Worm (Caenorhabditis elegans) whole organism, early embryonic: ENCODE results near the gene Y69A2AR.51.

Experiments used
- B0310.2 ChIP-seq: sonication (generic microtip); optimal IDR thresholded peaks from 2 replicates; lab custom pipeline; 2016; ENCODE audit warnings: mild to moderate bottlenecking, missing genetic modification characterization, missing compliant biosample characterization
- F13C5.2 ChIP-seq: sonication (generic microtip); optimal IDR thresholded peaks from 2 replicates; lab custom pipeline; 2017; ENCODE audit warnings: mild to moderate bottlenecking, missing genetic modification characterization, inconsistent platforms, missing compliant biosample characterization
- aly-1 ChIP-seq: sonication (generic microtip); optimal IDR thresholded peaks from 2 replicates; lab custom pipeline; 2016; ENCODE audit warnings: missing genetic modification characterization, missing compliant biosample characterization
- ama-1 ChIP-seq: fragments of 150-350 bp; optimal IDR thresholded peaks from 2 replicates; lab custom pipeline; 2014
- ceh-13 ChIP-seq: fragments of 200-800 bp; sonication (Bioruptor generic); optimal IDR thresholded peaks from 2 replicates; lab custom pipeline; 2018; ENCODE audit warnings: mild to moderate bottlenecking, missing genetic modification characterization, missing compliant biosample characterization
- ceh-36 ChIP-seq: sonication (generic microtip); optimal IDR thresholded peaks from 2 replicates; lab custom pipeline; 2016; ENCODE audit warnings: missing genetic modification characterization, inconsistent platforms, missing compliant biosample characterization
- ets-7 ChIP-seq: sonication (generic microtip); optimal IDR thresholded peaks from 2 replicates; lab custom pipeline; 2016; ENCODE audit warnings: missing genotype, missing genetic modification characterization, missing compliant biosample characterization
- flt-1 ChIP-seq: fragments of 200-800 bp; sonication (Bioruptor generic); IDR thresholded peaks from 2 replicates; pipeline ENCODE4 v1.3.6; 2022; ENCODE audit warnings: missing genetic modification characterization, missing compliant biosample characterization
- hmbx-1 ChIP-seq: sonication (generic microtip); optimal IDR thresholded peaks from 2 replicates; lab custom pipeline; 2016; ENCODE audit warnings: mild to moderate bottlenecking, missing genetic modification characterization, missing compliant biosample characterization
- hmg-4 ChIP-seq: fragments of 200-800 bp; sonication (Bioruptor generic); optimal IDR thresholded peaks from 2 replicates; lab custom pipeline; 2018; ENCODE audit warnings: mild to moderate bottlenecking, missing genetic modification characterization, missing compliant biosample characterization
- hnd-1 ChIP-seq: sonication (generic microtip); optimal IDR thresholded peaks from 2 replicates; lab custom pipeline; 2016; ENCODE audit warnings: missing genetic modification characterization, missing compliant biosample characterization
- pes-1 ChIP-seq: fragments of 200-800 bp; sonication (Bioruptor generic); IDR thresholded peaks from 2 replicates; pipeline ENCODE4 v1.3.6; 2022; ENCODE audit warnings: missing genetic modification reagents, missing genetic modification characterization, missing compliant biosample characterization
- scrt-1 ChIP-seq: fragments of 200-800 bp; sonication (Bioruptor generic); IDR thresholded peaks from 2 replicates; pipeline ENCODE4 v1.3.6; 2022; ENCODE audit warnings: missing genetic modification characterization, missing compliant biosample characterization
- sea-1 ChIP-seq: fragments of 200-800 bp; sonication (Bioruptor generic); conservative IDR thresholded peaks from 2 replicates; pipeline ENCODE4 v1.3.6; 2022; ENCODE audit warnings: missing genetic modification characterization, missing compliant biosample characterization
- tbx-11 ChIP-seq: fragments of 200-800 bp; sonication (Bioruptor generic); IDR thresholded peaks from 2 replicates; pipeline ENCODE4 v1.3.6; 2022; ENCODE audit warnings: missing genetic modification characterization, missing compliant biosample characterization
- tbx-37 ChIP-seq: fragments of 200-800 bp; sonication (Bioruptor generic); conservative IDR thresholded peaks from 2 replicates; pipeline ENCODE4 v1.3.6; 2022; ENCODE audit warnings: missing genetic modification reagents, missing genetic modification characterization, missing compliant biosample characterization
- tra-4 ChIP-seq: sonication (generic microtip); optimal IDR thresholded peaks from 2 replicates; lab custom pipeline; 2017; ENCODE audit warnings: missing genetic modification characterization, missing compliant biosample characterization

The Y69A2AR.51 gene

DNA sequence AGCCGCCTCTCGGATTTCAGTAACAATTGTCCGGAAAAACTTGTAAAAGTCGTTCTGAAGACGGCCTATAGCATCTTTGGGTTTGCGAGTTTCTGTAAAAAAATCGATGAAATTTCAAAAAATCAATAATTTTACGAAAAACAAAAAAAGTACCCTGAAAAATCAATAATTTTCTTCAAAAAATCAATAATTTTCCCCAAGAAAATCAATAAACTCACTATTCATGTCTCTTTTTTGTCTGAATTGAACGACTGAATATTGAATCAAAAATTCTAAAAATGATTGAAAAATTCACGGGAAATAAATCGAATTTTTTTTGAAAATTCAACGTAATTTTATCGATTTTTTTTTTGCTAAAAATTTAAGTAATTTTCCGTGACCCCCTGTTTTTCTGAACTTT, 20.8 kb upstream of the Y69A2AR.51 start, which contains the start of gene Y69A2AR.23:
Y69A2AR.23 (minus strand) TSS at position 267 of the 400 bp plus-strand sequence.
- no peak for TF ChIP-seq flt-1 (GFP tag; lab: Robert Waterston, UW)
- TF ChIP-seq ceh-36 (tag; lab: Kevin White, UChicago) = no peak
- no peak for TF ChIP-seq tra-4 (tag; lab: Kevin White, UChicago)
- no peak for TF ChIP-seq hmg-4 (GFP tag; lab: Kevin White, UChicago)
- no peak for TF ChIP-seq F13C5.2 (tag; lab: Kevin White, UChicago)
- no peak for TF ChIP-seq aly-1
- TF ChIP-seq B0310.2 (tag; lab: Kevin White, UChicago) = no peak
- no peak for TF ChIP-seq hnd-1 (tag; lab: Kevin White, UChicago)
- no peak for TF ChIP-seq ama-1 (lab: Kevin White, UChicago)
- no peak for TF ChIP-seq scrt-1 (GFP tag; lab: Robert Waterston, UW)

ce11 chrIV:2551838-2552237, 20.4 kb upstream of the Y69A2AR.51 start:
- no peak for TF ChIP-seq aly-1
- no peak for TF ChIP-seq scrt-1 (GFP tag; lab: Robert Waterston, UW)
- no peak for TF ChIP-seq ceh-13 (GFP tag; lab: Kevin White, UChicago)
- TF ChIP-seq tra-4 (tag; lab: Kevin White, UChicago) = no peak
- no peak for TF ChIP-seq ceh-36 (tag; lab: Kevin White, UChicago)
- TF ChIP-seq hmg-4 (GFP tag; lab: Kevin White, UChicago) = no peak
- TF ChIP-seq B0310.2 (tag; lab: Kevin White, UChicago) = no peak
- TF ChIP-seq hmbx-1 (tag; lab: Kevin White, UChicago) = no peak
- TF ChIP-seq flt-1 (GFP tag; lab: Robert Waterston, UW) = no peak
- TF ChIP-seq hnd-1 (tag; lab: Kevin White, UChicago) = no peak
- no peak for TF ChIP-seq pes-1 (GFP tag; lab: Robert Waterston, UW)
- no peak for TF ChIP-seq tbx-37
- no peak for TF ChIP-seq F13C5.2 (tag; lab: Kevin White, UChicago)
- TF ChIP-seq ets-7 (tag; lab: Kevin White, UChicago) = no peak
- TF ChIP-seq ama-1 (lab: Kevin White, UChicago) = no peak
- TF ChIP-seq tbx-11 (GFP tag; lab: Robert Waterston, UW) = no peak
- no peak for TF ChIP-seq sea-1 (GFP tag; lab: Robert Waterston, UW)

DNA sequence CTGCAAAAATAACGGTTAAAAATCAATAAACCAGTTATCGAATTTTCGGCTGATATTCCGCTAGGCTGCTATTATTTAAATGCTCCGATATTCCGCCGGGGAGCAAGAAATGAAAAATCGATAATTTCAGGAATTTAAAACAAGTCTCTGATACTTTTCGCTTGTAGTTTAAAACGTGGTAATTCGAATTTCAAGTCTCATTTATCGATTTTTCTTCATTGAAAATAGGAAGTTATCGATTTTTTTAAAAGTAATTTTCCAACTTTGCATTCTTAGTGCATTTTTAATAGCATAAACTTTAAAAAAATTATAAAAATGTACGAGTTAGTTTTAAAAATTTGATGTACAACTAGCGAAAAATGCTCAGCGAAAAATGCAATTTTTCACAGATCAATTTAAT, 19.9 kb upstream of the Y69A2AR.51 start:
- TF ChIP-seq scrt-1 (GFP tag; lab: Robert Waterston, UW) (no peak), hmbx-1 (tag; lab: Kevin White, UChicago) (no peak), hmg-4 (GFP tag; lab: Kevin White, UChicago) (no peak), tra-4 (tag; lab: Kevin White, UChicago) (no peak), B0310.2 (tag; lab: Kevin White, UChicago) (no peak), aly-1 (no peak), F13C5.2 (tag; lab: Kevin White, UChicago) (no peak), ama-1 (lab: Kevin White, UChicago) (no peak), pes-1 (GFP tag; lab: Robert Waterston, UW) (no peak), flt-1 (GFP tag; lab: Robert Waterston, UW) (no peak), sea-1 (GFP tag; lab: Robert Waterston, UW) (no peak), tbx-11 (GFP tag; lab: Robert Waterston, UW) (no peak), tbx-37 (no peak), ceh-13 (GFP tag; lab: Kevin White, UChicago) (no peak)

DNA sequence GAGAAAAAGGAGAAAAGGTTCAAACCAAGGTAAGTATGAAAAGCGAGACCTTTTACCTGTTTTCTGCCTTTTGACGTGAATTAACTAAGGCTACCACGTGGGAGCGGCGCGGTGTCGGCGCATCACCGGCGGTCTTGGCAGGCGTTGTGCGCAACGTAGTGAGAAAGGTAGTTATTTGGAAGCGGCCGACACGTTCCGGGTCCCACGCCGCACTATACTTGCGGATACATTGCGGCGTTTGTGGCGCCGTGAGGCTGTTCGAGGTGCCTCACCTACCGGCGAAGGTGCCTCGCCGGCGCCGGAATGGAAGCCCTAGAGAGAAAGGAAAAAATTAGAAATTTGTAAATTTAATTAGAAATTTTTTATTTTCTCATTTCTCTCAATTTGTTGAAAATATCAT, 19.4 kb upstream of the Y69A2AR.51 start:
- TF ChIP-seq aly-1 = no peak
- no peak for TF ChIP-seq ets-7 (tag; lab: Kevin White, UChicago)
- no peak for TF ChIP-seq B0310.2 (tag; lab: Kevin White, UChicago)
- no peak for TF ChIP-seq sea-1 (GFP tag; lab: Robert Waterston, UW)
- TF ChIP-seq hmbx-1 (tag; lab: Kevin White, UChicago) = no peak
- TF ChIP-seq ceh-13 (GFP tag; lab: Kevin White, UChicago) = no peak
- no peak for TF ChIP-seq scrt-1 (GFP tag; lab: Robert Waterston, UW)

- TF ChIP-seq hnd-1 (tag; lab: Kevin White, UChicago) = no peak
- no peak for TF ChIP-seq aly-1
- no peak for TF ChIP-seq sea-1 (GFP tag; lab: Robert Waterston, UW)
- TF ChIP-seq tbx-37 = no peak
- TF ChIP-seq ets-7 (tag; lab: Kevin White, UChicago) = no peak
- TF ChIP-seq tra-4 (tag; lab: Kevin White, UChicago) = no peak
- no peak for TF ChIP-seq scrt-1 (GFP tag; lab: Robert Waterston, UW)
- TF ChIP-seq F13C5.2 (tag; lab: Kevin White, UChicago) = no peak
- no peak for TF ChIP-seq ceh-36 (tag; lab: Kevin White, UChicago)
Measured at ce11 chrIV:2556211-2556610, 16.0 kb upstream of the Y69A2AR.51 start.

ce11 chrIV:2561358-2561757, 10.8 kb upstream of the Y69A2AR.51 start, which contains the start of gene Y69A2AR.46:
Gene Y69A2AR.46, plus strand, starts transcription at chrIV:2561658.
- no peak for TF ChIP-seq ama-1 (lab: Kevin White, UChicago)
- TF ChIP-seq flt-1 (GFP tag; lab: Robert Waterston, UW) = no peak
- TF ChIP-seq tra-4 (tag; lab: Kevin White, UChicago) = no peak
- no peak for TF ChIP-seq tbx-11 (GFP tag; lab: Robert Waterston, UW)
- TF ChIP-seq ceh-36 (tag; lab: Kevin White, UChicago) = no peak
- no peak for TF ChIP-seq ceh-13 (GFP tag; lab: Kevin White, UChicago)
- TF ChIP-seq scrt-1 (GFP tag; lab: Robert Waterston, UW) = no peak
- no peak for TF ChIP-seq pes-1 (GFP tag; lab: Robert Waterston, UW)

DNA sequence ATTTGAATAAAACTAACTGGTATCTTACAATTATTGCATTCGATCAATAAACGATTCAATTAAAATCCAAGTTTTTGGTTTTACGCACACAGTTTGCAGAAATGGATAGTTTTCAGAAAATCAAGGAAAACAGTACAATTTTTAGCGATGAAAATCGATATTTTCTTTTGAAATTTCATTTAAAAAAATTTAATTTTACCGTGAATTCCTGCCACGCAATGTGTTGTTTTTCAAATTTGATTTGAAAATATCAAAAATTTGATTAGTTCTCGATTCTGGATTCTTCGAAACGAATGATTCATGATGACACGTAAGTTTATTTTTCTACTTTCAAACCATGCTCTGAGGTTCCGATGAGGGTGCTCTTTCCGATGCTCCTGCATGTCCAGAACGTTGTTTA, 10.1 kb upstream of the Y69A2AR.51 start, which contains the start of gene Y69A2AR.50:
Y69A2AR.50 (plus strand) TSS at position 301 of the 400 bp plus-strand sequence.
- TF ChIP-seq aly-1 (no peak), B0310.2 (tag; lab: Kevin White, UChicago) (no peak), hnd-1 (tag; lab: Kevin White, UChicago) (no peak), tbx-37 (no peak), hmg-4 (GFP tag; lab: Kevin White, UChicago) (no peak), ceh-13 (GFP tag; lab: Kevin White, UChicago) (no peak), ama-1 (lab: Kevin White, UChicago) (no peak), sea-1 (GFP tag; lab: Robert Waterston, UW) (no peak), flt-1 (GFP tag; lab: Robert Waterston, UW) (no peak), tbx-11 (GFP tag; lab: Robert Waterston, UW) (no peak), pes-1 (GFP tag; lab: Robert Waterston, UW) (no peak), ets-7 (tag; lab: Kevin White, UChicago) (no peak), tra-4 (tag; lab: Kevin White, UChicago) (no peak), hmbx-1 (tag; lab: Kevin White, UChicago) (no peak), scrt-1 (GFP tag; lab: Robert Waterston, UW) (no peak), F13C5.2 (tag; lab: Kevin White, UChicago) (no peak)
